In the genomic region with DNA sequence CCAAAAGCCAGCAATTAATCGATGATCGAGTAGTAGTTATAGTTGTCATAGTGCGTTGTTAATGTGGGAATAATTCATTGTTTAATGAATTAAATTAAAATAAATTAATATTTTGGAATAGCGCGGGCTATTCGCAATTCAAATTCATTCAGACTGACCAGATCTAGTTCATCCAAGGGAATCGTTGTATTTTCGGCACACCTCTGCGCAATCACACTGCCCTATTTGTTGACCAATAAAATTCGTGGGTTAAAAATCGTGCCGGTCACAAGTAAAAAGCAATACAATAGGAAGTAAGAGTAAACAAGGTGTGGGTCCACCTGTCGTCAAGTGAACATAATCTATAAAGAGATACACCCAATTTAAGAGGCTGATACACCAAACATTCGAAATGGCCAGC, we compare ENCODE assay signal across 4 fruit fly cellular contexts.
A peak's percentile ranks its signal among the peaks of the same experiment; 100 is the strongest.
TF ChIP-seq lines count a peak whose summit lies in the region.

TSS of gene CG12883 (plus strand) at position 273 of the 400 bp plus-strand sequence.

- TF ChIP-seq CTCF in whole organism, embryonic (GFP tag; optimal IDR thresholded peaks at IDR 0.05; lab: Kevin White, UChicago): no peak

TF ChIP-seq in whole organism, adult, 20 proteins besides CTCF, POLR2A, EP300 and RAD21:
- TF ChIP-seq ovo (GFP tag; optimal IDR thresholded peaks at IDR 0.05; lab: Kevin White, UChicago) (no peak), CG7101 (tag; optimal IDR thresholded peaks at IDR 0.05; lab: Kevin White, UChicago) (no peak), toe (GFP tag; optimal IDR thresholded peaks at IDR 0.05; lab: Kevin White, UChicago) (no peak), bab1 (GFP tag; optimal IDR thresholded peaks at IDR 0.05; lab: Kevin White, UChicago) (peak; percentile 43), CG12768 (GFP tag; optimal IDR thresholded peaks at IDR 0.05; lab: Kevin White, UChicago) (no peak), CG1620 (GFP tag; optimal IDR thresholded peaks at IDR 0.05; lab: Kevin White, UChicago) (no peak)

TF ChIP-seq in whole organism, embryonic, 481 proteins besides CTCF, POLR2A, EP300 and RAD21 (continues in another document):
- TF ChIP-seq CG10267 (tag; optimal IDR thresholded peaks at IDR 0.05; lab: Kevin White, UChicago): no peak
- TF ChIP-seq Xbp1 (GFP tag; optimal IDR thresholded peaks at IDR 0.05; lab: Kevin White, UChicago): no peak
- peak; percentile 61 for TF ChIP-seq CG9797 (GFP tag; optimal IDR thresholded peaks at IDR 0.05; lab: Kevin White, UChicago)
- TF ChIP-seq HLH4C (GFP tag; IDR thresholded peaks at IDR 0.05; lab: Robert Waterston, UW; ENCODE audit: partially characterized antibody): no peak
- TF ChIP-seq Elba2 (GFP tag; optimal IDR thresholded peaks at IDR 0.05; lab: Kevin White, UChicago): peak; percentile 63
- no peak for TF ChIP-seq slp2 (GFP tag; optimal IDR thresholded peaks at IDR 0.05; lab: Kevin White, UChicago)
- TF ChIP-seq amos (GFP tag; IDR thresholded peaks at IDR 0.05; lab: Robert Waterston, UW; ENCODE audit: partially characterized antibody): no peak; the same call in 1 of the 2 replicates
- TF ChIP-seq pita (GFP tag; optimal IDR thresholded peaks at IDR 0.05; lab: Kevin White, UChicago): no peak
- TF ChIP-seq gfzf (GFP tag; optimal IDR thresholded peaks at IDR 0.05; lab: Kevin White, UChicago): peak; percentile 74
- no peak for TF ChIP-seq CG4328 (GFP tag; optimal IDR thresholded peaks at IDR 0.05; lab: Kevin White, UChicago)
- TF ChIP-seq CG13424 (tag; optimal IDR thresholded peaks at IDR 0.05; lab: Kevin White, UChicago): no peak
- TF ChIP-seq pzg (GFP tag; optimal IDR thresholded peaks at IDR 0.05; lab: Kevin White, UChicago): peak; percentile 59
- TF ChIP-seq sqz (GFP tag; optimal IDR thresholded peaks at IDR 0.05; lab: Kevin White, UChicago): no peak
- no peak for TF ChIP-seq bsh (GFP tag; optimal IDR thresholded peaks at IDR 0.05; lab: Kevin White, UChicago)
- TF ChIP-seq CG10431 (GFP tag; optimal IDR thresholded peaks at IDR 0.05; lab: Kevin White, UChicago): no peak
- no peak for TF ChIP-seq fru (optimal IDR thresholded peaks at IDR 0.05; lab: Kevin White, UChicago)
- no peak for TF ChIP-seq bcd (GFP tag; optimal IDR thresholded peaks at IDR 0.05; lab: Kevin White, UChicago)
- no peak for TF ChIP-seq BtbVII (GFP tag; optimal IDR thresholded peaks at IDR 0.05; lab: Kevin White, UChicago)
- peak; percentile 14; the same call in 1 of the 3 replicates for TF ChIP-seq CG34422 (GFP tag; IDR thresholded peaks at IDR 0.05; lab: Robert Waterston, UW)
- no peak for TF ChIP-seq Mes4 (GFP tag; optimal IDR thresholded peaks at IDR 0.05; lab: Kevin White, UChicago)
- TF ChIP-seq stwl (tag; optimal IDR thresholded peaks at IDR 0.05; lab: Kevin White, UChicago): no peak
- peak; percentile 84 for TF ChIP-seq Nf-YC (tag; optimal IDR thresholded peaks at IDR 0.05; lab: Kevin White, UChicago)
- TF ChIP-seq ac (GFP tag; optimal IDR thresholded peaks at IDR 0.05; lab: Kevin White, UChicago): no peak
- TF ChIP-seq kah (GFP tag; optimal IDR thresholded peaks at IDR 0.05; lab: Kevin White, UChicago): no peak
- peak; percentile 52 for TF ChIP-seq CG15514 (GFP tag; optimal IDR thresholded peaks at IDR 0.05; lab: Kevin White, UChicago)
- TF ChIP-seq sd (tag; optimal IDR thresholded peaks at IDR 0.05; lab: Kevin White, UChicago): no peak
- TF ChIP-seq ems (GFP tag; optimal IDR thresholded peaks at IDR 0.05; lab: Kevin White, UChicago): no peak

TF ChIP-seq in whole organism, prepupa, 60 proteins besides CTCF, POLR2A, EP300 and RAD21:
- TF ChIP-seq Eip78C (GFP tag; lab: Kevin White, UChicago) (peak; percentile 35), CG6792 (GFP tag; optimal IDR thresholded peaks at IDR 0.05; lab: Kevin White, UChicago) (no peak), svp (GFP tag; lab: Kevin White, UChicago) (peak; percentile 49), CG32006 (GFP tag; optimal IDR thresholded peaks at IDR 0.05; lab: Kevin White, UChicago) (no peak), CG8119 (GFP tag; IDR thresholded peaks at IDR 0.05; lab: Robert Waterston, UW) (no peak), Sox14 (GFP tag; optimal IDR thresholded peaks at IDR 0.05; lab: Kevin White, UChicago) (peak; percentile 19), CG31627 (GFP tag; optimal IDR thresholded peaks at IDR 0.05; lab: Kevin White, UChicago) (no peak)
TF ChIP-seq in whole organism, prepupa: peak in this region for 3.

TF ChIP-seq in whole organism, wandering third instar larva, 38 proteins besides CTCF, POLR2A, EP300 and RAD21:
- TF ChIP-seq Hnf4 (GFP tag; optimal IDR thresholded peaks at IDR 0.05; lab: Kevin White, UChicago): peak; percentile 24
- no peak for TF ChIP-seq Sp1 (GFP tag; optimal IDR thresholded peaks at IDR 0.05; lab: Kevin White, UChicago)
- no peak for TF ChIP-seq Rel (GFP tag; optimal IDR thresholded peaks at IDR 0.05; lab: Kevin White, UChicago)
- peak; percentile 2 for TF ChIP-seq Rel (tag; optimal IDR thresholded peaks at IDR 0.05; lab: Kevin White, UChicago)
